Fruit fly (Drosophila melanogaster): ENCODE measurements around the gene comt.
A peak's percentile ranks its signal among the peaks of the same experiment; 100 is the strongest.

comt gene

DNA sequence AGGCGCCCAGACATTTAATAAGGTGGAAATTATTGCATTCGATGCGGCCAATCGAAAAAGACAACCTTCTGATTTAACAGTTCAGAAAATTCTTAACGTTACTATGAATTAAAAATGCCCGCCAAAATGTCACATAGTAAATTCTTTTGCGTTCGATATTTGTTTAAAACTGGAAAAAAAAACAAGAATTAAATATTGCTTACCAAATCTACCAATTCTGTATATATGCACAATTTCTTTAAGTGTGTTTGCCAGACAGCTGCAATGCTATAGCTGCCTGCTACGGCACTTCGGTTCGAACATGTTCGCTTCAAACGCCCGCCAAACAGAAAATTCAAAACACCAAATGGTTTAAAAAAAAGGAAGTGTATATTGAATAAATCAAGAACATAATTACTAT is 44.8 kb upstream of the comt start (continued):
- TF ChIP-seq pho (GFP tag; optimal IDR thresholded peaks at IDR 0.05) (peak; percentile 50), dm (GFP tag; optimal IDR thresholded peaks at IDR 0.05) (peak; percentile 23), NfI (GFP tag; optimal IDR thresholded peaks at IDR 0.05) (peak; percentile 50), Dad (GFP tag; optimal IDR thresholded peaks at IDR 0.05) (no peak), CG15269 (tag; optimal IDR thresholded peaks at IDR 0.05) (peak; percentile 63), Sin3A (optimal IDR thresholded peaks at IDR 0.05) (no peak), CG6689 (GFP tag; IDR thresholded peaks at IDR 0.05) (peak; percentile 69), corto (GFP tag; optimal IDR thresholded peaks at IDR 0.05) (no peak), CG9932 (GFP tag; IDR thresholded peaks at IDR 0.05) (peak; percentile 69), toy (GFP tag; IDR thresholded peaks at IDR 0.05) (no peak), Dbx (GFP tag; IDR thresholded peaks at IDR 0.05) (peak; percentile 64; the same call in 2 of the 3 replicates), jing (GFP tag; optimal IDR thresholded peaks at IDR 0.05) (no peak), CG4730 (GFP tag; IDR thresholded peaks at IDR 0.05) (peak; percentile 47), CG1602 (GFP tag; optimal IDR thresholded peaks at IDR 0.05) (peak; percentile 55), CG18764 (GFP tag; optimal IDR thresholded peaks at IDR 0.05) (peak; percentile 48), CG8089 (GFP tag; optimal IDR thresholded peaks at IDR 0.05) (peak; percentile 48), Ets65A (GFP tag) (peak; percentile 87), ind (GFP tag; optimal IDR thresholded peaks at IDR 0.05) (peak; percentile 61), CG10267 (tag; optimal IDR thresholded peaks at IDR 0.05) (peak; percentile 50), CG1792 (GFP tag; optimal IDR thresholded peaks at IDR 0.05) (no peak), stwl (tag; optimal IDR thresholded peaks at IDR 0.05) (peak; percentile 52), Meics (GFP tag; optimal IDR thresholded peaks at IDR 0.05) (peak; percentile 63), ranshi (GFP tag; IDR thresholded peaks at IDR 0.05) (peak; percentile 58), slp2 (GFP tag; optimal IDR thresholded peaks at IDR 0.05) (peak; percentile 49), lmd (GFP tag; IDR thresholded peaks at IDR 0.05) (peak; percentile 59), CG3847 (GFP tag; IDR thresholded peaks at IDR 0.05) (peak; percentile 39), bigmax (GFP tag; optimal IDR thresholded peaks at IDR 0.05) (no peak), ci (GFP tag; IDR thresholded peaks at IDR 0.05) (peak; percentile 88), stc (GFP tag; IDR thresholded peaks at IDR 0.05) (peak; percentile 72), CG12299 (tag; optimal IDR thresholded peaks at IDR 0.05) (peak; percentile 4), Fer1 (GFP tag; optimal IDR thresholded peaks at IDR 0.05) (peak; percentile 58), Deaf1 (tag; optimal IDR thresholded peaks at IDR 0.05) (no peak), phol (tag; optimal IDR thresholded peaks at IDR 0.05) (peak; percentile 59), fu2 (GFP tag; optimal IDR thresholded peaks at IDR 0.05) (peak; percentile 52), CG18262 (tag; optimal IDR thresholded peaks at IDR 0.05) (peak; percentile 58), CG12744 (GFP tag; optimal IDR thresholded peaks at IDR 0.05) (peak; percentile 63), Ssrp (tag; optimal IDR thresholded peaks at IDR 0.05) (peak; percentile 55), CG6654 (GFP tag; optimal IDR thresholded peaks at IDR 0.05) (peak; percentile 17), CG10565 (GFP tag; optimal IDR thresholded peaks at IDR 0.05) (no peak), gsb (GFP tag; IDR thresholded peaks at IDR 0.05) (0 out of 2 replicates have a peak, but pooled peaks have one; percentile 30), bcd (GFP tag; optimal IDR thresholded peaks at IDR 0.05) (peak; percentile 56), trem (tag; optimal IDR thresholded peaks at IDR 0.05) (no peak), CG7987 (GFP tag; optimal IDR thresholded peaks at IDR 0.05) (no peak), wdn (GFP tag; IDR thresholded peaks at IDR 0.05) (peak; percentile 50), Bteb2 (GFP tag; optimal IDR thresholded peaks at IDR 0.05) (peak; percentile 36), Sox100B (GFP tag; optimal IDR thresholded peaks at IDR 0.05) (peak; percentile 39), D19A (tag; optimal IDR thresholded peaks at IDR 0.05) (peak; percentile 8), cato (GFP tag; optimal IDR thresholded peaks at IDR 0.05; ENCODE audit: borderline replicate concordance) (peak; percentile 46), CG10654 (GFP tag; optimal IDR thresholded peaks at IDR 0.05) (peak; percentile 33), mld (GFP tag; IDR thresholded peaks at IDR 0.05; ENCODE audit: partially characterized antibody) (no peak), tin (GFP tag; optimal IDR thresholded peaks at IDR 0.05) (peak; percentile 68), usp (GFP tag; optimal IDR thresholded peaks at IDR 0.05) (no peak), E2f2 (GFP tag; IDR thresholded peaks at IDR 0.05) (peak; percentile 85)
